Fruit fly (Drosophila melanogaster): ENCODE measurements around the gene Samuel.

dm6 chr2L:11061155-11061554 is 5.6 kb downstream of the Samuel start:
- no peak for TF ChIP-seq pan (optimal IDR thresholded peaks at IDR 0.05)
- no peak for TF ChIP-seq Dll (optimal IDR thresholded peaks at IDR 0.05)
- no peak for TF ChIP-seq usp (GFP tag; optimal IDR thresholded peaks at IDR 0.05)
- TF ChIP-seq psq (optimal IDR thresholded peaks at IDR 0.05) = no peak

Measured in whole organism.